In genomic region chrX:5775804-5776252, ce11 we compare ENCODE assay signal across 4 worm cellular contexts.
TF ChIP-seq lines count a peak whose summit lies in the region.

No protein-coding gene starts in this region.

TF ChIP-seq in whole organism, L2 larva, 48 proteins besides CTCF, POLR2A, EP300 and RAD21 (continues in another document):
- TF ChIP-seq ztf-1 (GFP tag; conservative IDR thresholded peaks at IDR 0.05; lab: Robert Waterston, UW) (no peak), sma-9 (GFP tag; optimal IDR thresholded peaks at IDR 0.05; lab: Kevin White, UChicago) (peak; percentile 68), sma-9 (tag; optimal IDR thresholded peaks at IDR 0.05; lab: Kevin White, UChicago) (no peak), mbf-1 (tag; optimal IDR thresholded peaks at IDR 0.05; lab: Kevin White, UChicago) (no peak), alr-1 (tag; optimal IDR thresholded peaks at IDR 0.05; lab: Kevin White, UChicago) (no peak), sem-4 (tag; optimal IDR thresholded peaks at IDR 0.05; lab: Kevin White, UChicago) (peak; percentile 37), nhr-6 (tag; optimal IDR thresholded peaks at IDR 0.05; lab: Kevin White, UChicago) (peak; percentile 9), elt-1 (tag; optimal IDR thresholded peaks at IDR 0.05; lab: Kevin White, UChicago) (no peak), C34F6.9 (tag; optimal IDR thresholded peaks at IDR 0.05; lab: Kevin White, UChicago) (peak; percentile 51), elt-3 (tag; optimal IDR thresholded peaks at IDR 0.05; lab: Kevin White, UChicago) (no peak), ztf-4 (tag; optimal IDR thresholded peaks at IDR 0.05; lab: Kevin White, UChicago) (no peak), F13H6.1 (tag; optimal IDR thresholded peaks at IDR 0.05; lab: Kevin White, UChicago) (peak; percentile 62), nhr-77 (tag; optimal IDR thresholded peaks at IDR 0.05; lab: Kevin White, UChicago) (no peak), nhr-21 (tag; optimal IDR thresholded peaks at IDR 0.05; lab: Kevin White, UChicago) (peak; percentile 40), crh-2 (tag; optimal IDR thresholded peaks at IDR 0.05; lab: Kevin White, UChicago) (peak; percentile 50), fos-1 (tag; optimal IDR thresholded peaks at IDR 0.05; lab: Kevin White, UChicago) (peak; percentile 11), egl-27 (tag; optimal IDR thresholded peaks at IDR 0.05; lab: Kevin White, UChicago) (peak; percentile 26), aly-2 (tag; optimal IDR thresholded peaks at IDR 0.05; lab: Kevin White, UChicago) (no peak), unc-55 (GFP tag; optimal IDR thresholded peaks at IDR 0.05; lab: Kevin White, UChicago) (peak; percentile 71), R02D3.7 (tag; optimal IDR thresholded peaks at IDR 0.05; lab: Kevin White, UChicago) (no peak), nhr-129 (tag; optimal IDR thresholded peaks at IDR 0.05; lab: Kevin White, UChicago) (peak; percentile 81), gmeb-1 (tag; optimal IDR thresholded peaks at IDR 0.05; lab: Kevin White, UChicago) (peak; percentile 25), lsy-2 (tag; optimal IDR thresholded peaks at IDR 0.05; lab: Kevin White, UChicago) (peak; percentile 6 to 76), dmd-4 (tag; optimal IDR thresholded peaks at IDR 0.05; lab: Kevin White, UChicago) (no peak)

TF ChIP-seq in whole organism, L4 larva, 104 proteins besides CTCF, POLR2A, EP300 and RAD21 (continues in another document):
- TF ChIP-seq ctbp-1 (GFP tag; IDR thresholded peaks at IDR 0.05; lab: Robert Waterston, UW) (0 out of 2 replicates have a peak, but pooled peaks have one; percentile 42), nhr-42 (GFP tag; IDR thresholded peaks at IDR 0.05; lab: Robert Waterston, UW) (no peak), mdl-1 (tag; optimal IDR thresholded peaks at IDR 0.05; lab: Kevin White, UChicago) (peak in 1 of 2 experiments; percentile 71), F49E8.2 (tag; optimal IDR thresholded peaks at IDR 0.05; lab: Kevin White, UChicago; ENCODE audit: borderline replicate concordance) (no peak), ceh-28 (tag; optimal IDR thresholded peaks at IDR 0.05; lab: Kevin White, UChicago) (no peak), dve-1 (tag; optimal IDR thresholded peaks at IDR 0.05; lab: Kevin White, UChicago; ENCODE audit: insufficient read depth) (peak; percentile 63), lsy-2 (tag; optimal IDR thresholded peaks at IDR 0.05; lab: Kevin White, UChicago) (peak in 1 of 2 experiments; percentile 85), Y75B8A.6 (GFP tag; IDR thresholded peaks at IDR 0.05; lab: Robert Waterston, UW) (no peak), nhr-10 (tag; optimal IDR thresholded peaks at IDR 0.05; lab: Kevin White, UChicago) (no peak), F37D6.2 (tag; optimal IDR thresholded peaks at IDR 0.05; lab: Kevin White, UChicago) (peak; percentile 54), lin-39 (tag; optimal IDR thresholded peaks at IDR 0.05; lab: Kevin White, UChicago) (no peak), nhr-111 (GFP tag; optimal IDR thresholded peaks at IDR 0.05; lab: Kevin White, UChicago) (no peak), F10B5.3 (tag; optimal IDR thresholded peaks at IDR 0.05; lab: Kevin White, UChicago) (no peak), fkh-10 (GFP tag; optimal IDR thresholded peaks at IDR 0.05; lab: Kevin White, UChicago) (peak; percentile 54), hmg-1.1 (GFP tag; IDR thresholded peaks at IDR 0.05; lab: Robert Waterston, UW) (peak; percentile 68), pha-4 (GFP tag; IDR thresholded peaks at IDR 0.05; lab: Robert Waterston, UW) (no peak), pha-4 (tag; optimal IDR thresholded peaks at IDR 0.05; lab: Kevin White, UChicago) (no peak), unc-130 (GFP tag; optimal IDR thresholded peaks at IDR 0.05; lab: Kevin White, UChicago) (no peak), tra-1 (GFP tag; IDR thresholded peaks at IDR 0.05; lab: Robert Waterston, UW) (0 out of 2 replicates have a peak, but pooled peaks have one; percentile 53), F44E2.7 (GFP tag; IDR thresholded peaks at IDR 0.05; lab: Robert Waterston, UW) (no peak), ces-1 (GFP tag; optimal IDR thresholded peaks at IDR 0.05; lab: Kevin White, UChicago) (no peak), ceh-44 (GFP tag; IDR thresholded peaks at IDR 0.05; lab: Robert Waterston, UW) (no peak), dmd-9 (GFP tag; IDR thresholded peaks at IDR 0.05; lab: Robert Waterston, UW) (no peak), Y105C5A.15 (GFP tag; IDR thresholded peaks at IDR 0.05; lab: Robert Waterston, UW) (no peak)

TF ChIP-seq in whole organism, late embryonic, 69 proteins besides CTCF, POLR2A, EP300 and RAD21 (continues in another document):
- no peak for TF ChIP-seq Y22D7AL.16 (tag; optimal IDR thresholded peaks at IDR 0.05; lab: Kevin White, UChicago)
- TF ChIP-seq ceh-14 (tag; optimal IDR thresholded peaks at IDR 0.05; lab: Kevin White, UChicago), result no peak
- no peak for TF ChIP-seq pqm-1 (tag; optimal IDR thresholded peaks at IDR 0.05; lab: Kevin White, UChicago)
- TF ChIP-seq ztf-16 (tag; optimal IDR thresholded peaks at IDR 0.05; lab: Kevin White, UChicago), result no peak
- no peak for TF ChIP-seq gmeb-2 (tag; optimal IDR thresholded peaks at IDR 0.05; lab: Kevin White, UChicago)
- TF ChIP-seq pha-4 (tag; optimal IDR thresholded peaks at IDR 0.05; lab: Kevin White, UChicago), result no peak
- peak; percentile 93 for TF ChIP-seq sdc-2 (tag; optimal IDR thresholded peaks at IDR 0.05; lab: Kevin White, UChicago)
- TF ChIP-seq npax-4 (tag; optimal IDR thresholded peaks at IDR 0.05; lab: Kevin White, UChicago), result no peak
- TF ChIP-seq fax-1 (tag; optimal IDR thresholded peaks at IDR 0.05; lab: Kevin White, UChicago), result no peak
- TF ChIP-seq fkh-10 (GFP tag; optimal IDR thresholded peaks at IDR 0.05; lab: Kevin White, UChicago), result no peak
- no peak for TF ChIP-seq hlh-13 (GFP tag; optimal IDR thresholded peaks at IDR 0.05; lab: Kevin White, UChicago)
- peak; percentile 20 for TF ChIP-seq rnt-1 (tag; optimal IDR thresholded peaks at IDR 0.05; lab: Kevin White, UChicago)
- TF ChIP-seq nhr-232 (tag; optimal IDR thresholded peaks at IDR 0.05; lab: Kevin White, UChicago), result no peak
- TF ChIP-seq lin-11 (tag; optimal IDR thresholded peaks at IDR 0.05; lab: Kevin White, UChicago), result no peak
- no peak for TF ChIP-seq ceh-9 (tag; optimal IDR thresholded peaks at IDR 0.05; lab: Kevin White, UChicago)
- TF ChIP-seq hlh-30 (tag; optimal IDR thresholded peaks at IDR 0.05; lab: Kevin White, UChicago; ENCODE audit: insufficient read depth), result no peak
- peak; percentile 19 for TF ChIP-seq elt-2 (tag; optimal IDR thresholded peaks at IDR 0.05; lab: Kevin White, UChicago)
- no peak for TF ChIP-seq pha-2 (tag; optimal IDR thresholded peaks at IDR 0.05; lab: Kevin White, UChicago)
- no peak for TF ChIP-seq dve-1 (tag; optimal IDR thresholded peaks at IDR 0.05; lab: Kevin White, UChicago)
- no peak for TF ChIP-seq dmd-4 (tag; optimal IDR thresholded peaks at IDR 0.05; lab: Kevin White, UChicago; ENCODE audit: borderline replicate concordance)
- no peak for TF ChIP-seq sox-2 (GFP tag; IDR thresholded peaks at IDR 0.05; lab: Robert Waterston, UW)
- TF ChIP-seq ceh-22 (tag; optimal IDR thresholded peaks at IDR 0.05; lab: Kevin White, UChicago), result no peak
- no peak for TF ChIP-seq hlh-6 (tag; optimal IDR thresholded peaks at IDR 0.05; lab: Kevin White, UChicago)
- no peak for TF ChIP-seq hlh-15 (tag; optimal IDR thresholded peaks at IDR 0.05; lab: Kevin White, UChicago)
- no peak for TF ChIP-seq nhr-11 (tag; optimal IDR thresholded peaks at IDR 0.05; lab: Kevin White, UChicago)
- TF ChIP-seq fkh-6 (tag; optimal IDR thresholded peaks at IDR 0.05; lab: Kevin White, UChicago), result no peak
- TF ChIP-seq ama-1 (optimal IDR thresholded peaks at IDR 0.05; lab: Kevin White, UChicago), result no peak

TF ChIP-seq in whole organism, mixed stage, embryonic, 35 proteins besides CTCF, POLR2A, EP300 and RAD21:
- TF ChIP-seq sem-2 (GFP tag; optimal IDR thresholded peaks at IDR 0.05; lab: Kevin White, UChicago) (no peak), lin-32 (GFP tag; optimal IDR thresholded peaks at IDR 0.05; lab: Kevin White, UChicago) (peak; percentile 54), bed-3 (GFP tag; optimal IDR thresholded peaks at IDR 0.05; lab: Kevin White, UChicago) (no peak), mep-1 (tag; optimal IDR thresholded peaks at IDR 0.05; lab: Kevin White, UChicago) (peak; percentile 44), cnd-1 (tag; optimal IDR thresholded peaks at IDR 0.05; lab: Kevin White, UChicago) (peak; percentile 78), sptf-1 (tag; optimal IDR thresholded peaks at IDR 0.05; lab: Kevin White, UChicago) (peak; percentile 22), ceh-39 (tag; optimal IDR thresholded peaks at IDR 0.05; lab: Kevin White, UChicago) (peak; percentile 31), unc-62 (GFP tag; optimal IDR thresholded peaks at IDR 0.05; lab: Kevin White, UChicago) (peak; percentile 51), unc-39 (tag; optimal IDR thresholded peaks at IDR 0.05; lab: Kevin White, UChicago) (no peak), ham-2 (GFP tag; optimal IDR thresholded peaks at IDR 0.05; lab: Kevin White, UChicago) (no peak), nhr-2 (tag; optimal IDR thresholded peaks at IDR 0.05; lab: Kevin White, UChicago) (no peak), lsy-2 (tag; optimal IDR thresholded peaks at IDR 0.05; lab: Kevin White, UChicago) (peak; percentile 9), elt-3 (tag; optimal IDR thresholded peaks at IDR 0.05; lab: Kevin White, UChicago) (no peak), hlh-1 (tag; optimal IDR thresholded peaks at IDR 0.05; lab: Kevin White, UChicago) (peak; percentile 48), mls-2 (tag; optimal IDR thresholded peaks at IDR 0.05; lab: Kevin White, UChicago) (peak; percentile 43), ztf-11 (tag; optimal IDR thresholded peaks at IDR 0.05; lab: Kevin White, UChicago) (no peak), lin-13 (tag; optimal IDR thresholded peaks at IDR 0.05; lab: Kevin White, UChicago) (no peak), ces-1 (GFP tag; optimal IDR thresholded peaks at IDR 0.05; lab: Kevin White, UChicago) (peak; percentile 38), nhr-28 (tag; optimal IDR thresholded peaks at IDR 0.05; lab: Kevin White, UChicago) (no peak), nhr-237 (tag; optimal IDR thresholded peaks at IDR 0.05; lab: Kevin White, UChicago) (no peak), ceh-83 (GFP tag; optimal IDR thresholded peaks at IDR 0.05; lab: Kevin White, UChicago) (no peak)
